Fruit fly (Drosophila melanogaster) whole organism, adult: ENCODE measurements around the gene Samuel.

Experiments used
- CG11617 ChIP-seq: fragments of 200-800 bp; sonication (Bioruptor generic); optimal IDR thresholded peaks from 2 replicates; lab custom pipeline; 2017; ENCODE audit warnings: mild to moderate bottlenecking, missing biosample characterization, missing genetic modification reagents, missing genetic modification characterization
- CG12768 ChIP-seq: fragments of 200-800 bp; sonication (Bioruptor generic); optimal IDR thresholded peaks from 2 replicates; lab custom pipeline; 2017; ENCODE audit warnings: missing biosample characterization, missing genetic modification characterization, mild to moderate bottlenecking, moderate library complexity, missing genetic modification reagents
- CG14711 ChIP-seq: fragments of 200-800 bp; sonication (Bioruptor generic); optimal IDR thresholded peaks from 2 replicates; lab custom pipeline; 2018; ENCODE audit warnings: missing biosample characterization, mild to moderate bottlenecking, missing genetic modification characterization, moderate library complexity
- CG1620 ChIP-seq: fragments of 200-800 bp; sonication (Bioruptor generic); optimal IDR thresholded peaks from 2 replicates; lab custom pipeline; 2016; ENCODE audit warnings: missing biosample characterization, missing genetic modification characterization
- CG33017 ChIP-seq: fragments of 200-800 bp; sonication (Bioruptor generic); optimal IDR thresholded peaks from 2 replicates; lab custom pipeline; 2018; ENCODE audit warnings: missing biosample characterization, mild to moderate bottlenecking, missing genetic modification characterization, moderate library complexity
- CG5204 ChIP-seq: fragments of 200-800 bp; sonication (Bioruptor generic); optimal IDR thresholded peaks from 2 replicates; lab custom pipeline; 2016; ENCODE audit warnings: missing biosample characterization, missing genetic modification characterization
- CG7045 ChIP-seq: fragments of 200-800 bp; sonication (Bioruptor generic); optimal IDR thresholded peaks from 2 replicates; lab custom pipeline; 2017; ENCODE audit warnings: missing biosample characterization, mild to moderate bottlenecking, missing genetic modification characterization
- CG7101 ChIP-seq: fragments of 200-800 bp; sonication (Bioruptor generic); optimal IDR thresholded peaks from 2 replicates; lab custom pipeline; 2018; ENCODE audit warnings: missing biosample characterization, mild to moderate bottlenecking, missing genetic modification characterization, moderate library complexity
- Clk ChIP-seq: fragments of 200-800 bp; sonication (Bioruptor generic); optimal IDR thresholded peaks from 2 replicates; lab custom pipeline; 2017; ENCODE audit warnings: missing biosample characterization, missing genetic modification characterization
- Crg-1 ChIP-seq: fragments of 200-800 bp; sonication (Bioruptor generic); optimal IDR thresholded peaks from 2 replicates; lab custom pipeline; 2016; ENCODE audit warnings: missing biosample characterization, missing genetic modification characterization
- Hr96 ChIP-seq: fragments of 200-800 bp; sonication (Bioruptor generic); optimal IDR thresholded peaks from 2 replicates; lab custom pipeline; 2016; ENCODE audit warnings: missing biosample characterization, missing genetic modification characterization
- Mnt ChIP-seq: fragments of 200-800 bp; sonication (Bioruptor generic); optimal IDR thresholded peaks from 2 replicates; lab custom pipeline; 2016; ENCODE audit warnings: missing biosample characterization, mild to moderate bottlenecking, missing genetic modification characterization
- bab1 ChIP-seq: fragments of 200-800 bp; sonication (Bioruptor generic); optimal IDR thresholded peaks from 3 replicates; lab custom pipeline; 2019; ENCODE audit warnings: missing biosample characterization, mild to moderate bottlenecking, missing genetic modification characterization, moderate library complexity
- cic ChIP-seq: fragments of 200-800 bp; sonication (Bioruptor generic); optimal IDR thresholded peaks from 2 replicates; lab custom pipeline; 2017; ENCODE audit warnings: missing biosample characterization, mild to moderate bottlenecking, missing genetic modification characterization, moderate library complexity
- cnc ChIP-seq, 2 experiments: fragments of >200 bp; optimal IDR thresholded peaks; 2 replicates each; lab custom pipeline; 2017
- kay ChIP-seq: fragments of 200-800 bp; sonication (Bioruptor generic); peaks from one replicate; lab custom pipeline; 2016; ENCODE audit warnings: missing biosample characterization, missing genetic modification characterization, borderline replicate concordance
- ovo ChIP-seq: fragments of 200-800 bp; sonication (Bioruptor generic); optimal IDR thresholded peaks from 2 replicates; lab custom pipeline; 2016; ENCODE audit warnings: missing biosample characterization, missing genetic modification characterization
- pad ChIP-seq: fragments of 200-800 bp; sonication (Bioruptor generic); optimal IDR thresholded peaks from 3 replicates; lab custom pipeline; 2017; ENCODE audit warnings: missing biosample characterization, missing genetic modification characterization, mild to moderate bottlenecking, moderate library complexity, missing genetic modification reagents
- tj ChIP-seq: fragments of 200-800 bp; sonication (Bioruptor generic); optimal IDR thresholded peaks from 3 replicates; lab custom pipeline; 2017; ENCODE audit warnings: missing biosample characterization, mild to moderate bottlenecking, missing genetic modification characterization, moderate library complexity
- toe ChIP-seq: fragments of 200-800 bp; sonication (Bioruptor generic); optimal IDR thresholded peaks from 2 replicates; lab custom pipeline; 2016; ENCODE audit warnings: missing biosample characterization, missing genetic modification characterization

The Samuel gene

DNA sequence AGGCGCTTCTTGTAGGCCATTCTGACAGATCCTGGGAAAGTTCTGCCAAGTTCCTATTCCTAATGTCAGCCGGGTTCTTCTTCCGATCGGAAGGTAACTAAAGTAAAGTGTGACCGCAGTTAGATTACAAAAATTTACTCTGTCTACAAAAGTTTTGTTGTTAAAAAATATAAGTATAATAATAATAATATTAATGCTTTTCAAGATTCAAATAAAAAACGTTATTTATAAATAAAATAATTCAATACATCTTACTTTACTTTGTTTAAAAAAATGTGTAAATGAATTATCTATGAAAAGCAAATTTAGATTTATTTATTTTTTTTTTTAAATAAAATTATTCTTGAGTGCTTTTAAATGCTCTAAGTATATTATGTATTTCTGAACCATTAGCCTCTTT lies 91.6 kb downstream of the Samuel start, which contains the start of gene abo:
abo (minus strand) TSS at position 101 of the 400 bp plus-strand sequence.
- TF ChIP-seq toe (GFP tag; lab: Kevin White, UChicago) = no peak
- TF ChIP-seq bab1 (GFP tag; lab: Kevin White, UChicago) = no peak
- TF ChIP-seq Hr96 = no peak

DNA sequence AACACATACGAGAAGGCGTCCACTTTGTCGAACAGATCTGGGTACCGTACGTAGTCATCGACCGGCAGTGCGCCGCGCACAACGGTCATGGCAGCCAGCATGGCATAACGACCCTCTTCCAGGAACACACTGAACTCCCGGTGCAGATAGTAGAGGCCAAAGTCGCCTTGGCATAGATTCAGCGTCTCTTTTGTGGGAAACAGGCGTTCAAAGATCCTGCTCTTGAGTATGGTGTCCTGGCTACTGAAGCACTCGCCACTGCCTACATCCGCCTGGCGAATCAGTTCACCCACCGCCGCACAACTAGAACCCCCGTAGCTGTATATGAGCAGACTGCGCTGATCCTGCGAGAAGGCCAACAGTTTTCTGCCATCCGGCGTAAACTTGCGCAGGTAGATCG lies 92.2 kb downstream of the Samuel start:
- TF ChIP-seq CG1620 (GFP tag; lab: Kevin White, UChicago) (no peak), CG5204 (no peak), Mnt (GFP tag; lab: Kevin White, UChicago) (no peak), Clk (GFP tag; lab: Kevin White, UChicago) (no peak), CG33017 (tag; lab: Kevin White, UChicago) (no peak), bab1 (GFP tag; lab: Kevin White, UChicago) (no peak), pad (GFP tag; lab: Kevin White, UChicago) (no peak), kay (GFP tag; lab: Kevin White, UChicago) (no peak), tj (no peak), cnc (optimal IDR thresholded peaks at IDR 0.05; lab: Kevin White, UChicago) (no peak), cic (GFP tag; lab: Kevin White, UChicago) (no peak)

DNA sequence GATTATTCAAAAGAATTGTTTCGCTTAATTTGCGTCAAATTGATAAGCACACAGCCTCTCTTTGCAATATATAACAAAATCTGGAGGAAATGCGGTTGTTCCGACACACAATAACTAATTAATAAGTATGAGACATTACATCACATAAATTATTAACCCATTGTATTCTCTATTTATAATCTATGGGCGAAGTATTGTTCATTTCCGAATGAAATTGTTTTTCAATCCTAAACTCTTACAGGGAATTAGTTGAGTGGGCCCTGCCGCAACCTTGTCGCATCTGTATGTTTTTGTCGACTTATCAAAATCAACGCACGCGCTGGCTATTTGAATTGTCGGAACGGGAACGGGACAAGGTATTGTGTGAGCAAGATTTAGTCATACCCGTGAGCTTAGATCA lies 94.6 kb downstream of the Samuel start, which contains the start of gene CG16743:
CG16743 (plus strand) TSS at position 57 of the 400 bp plus-strand sequence.
- TF ChIP-seq CG5204 (no peak), Mnt (GFP tag; lab: Kevin White, UChicago) (peak; percentile 31), cic (GFP tag; lab: Kevin White, UChicago) (no peak), CG7101 (peak; percentile 31), ovo (GFP tag; lab: Kevin White, UChicago) (no peak), toe (GFP tag; lab: Kevin White, UChicago) (no peak), tj (peak; percentile 40), CG33017 (tag; lab: Kevin White, UChicago) (peak; percentile 63), CG14711 (peak; percentile 54), kay (GFP tag; lab: Kevin White, UChicago) (no peak)

- TF ChIP-seq pad (GFP tag; lab: Kevin White, UChicago) (peak; percentile 28), CG7101 (peak; percentile 9), cic (GFP tag; lab: Kevin White, UChicago) (peak; percentile 25), ovo (GFP tag; lab: Kevin White, UChicago) (no peak), CG5204 (no peak), bab1 (GFP tag; lab: Kevin White, UChicago) (peak; percentile 62), CG11617 (GFP tag; lab: Kevin White, UChicago) (peak; percentile 40), CG14711 (peak; percentile 37), Mnt (GFP tag; lab: Kevin White, UChicago) (peak; percentile 39), Crg-1 (GFP tag; lab: Kevin White, UChicago) (peak; percentile 36), CG1620 (GFP tag; lab: Kevin White, UChicago) (peak; percentile 22)
Observed at dm6 chr2L:10970134-10970533, 96.7 kb downstream of the Samuel start, which contains the start of the genes Tmem214 and YL-1. Gene Tmem214 (minus strand): TSS chr2L:10970275. Gene YL-1 (plus strand): TSS chr2L:10970443.

DNA sequence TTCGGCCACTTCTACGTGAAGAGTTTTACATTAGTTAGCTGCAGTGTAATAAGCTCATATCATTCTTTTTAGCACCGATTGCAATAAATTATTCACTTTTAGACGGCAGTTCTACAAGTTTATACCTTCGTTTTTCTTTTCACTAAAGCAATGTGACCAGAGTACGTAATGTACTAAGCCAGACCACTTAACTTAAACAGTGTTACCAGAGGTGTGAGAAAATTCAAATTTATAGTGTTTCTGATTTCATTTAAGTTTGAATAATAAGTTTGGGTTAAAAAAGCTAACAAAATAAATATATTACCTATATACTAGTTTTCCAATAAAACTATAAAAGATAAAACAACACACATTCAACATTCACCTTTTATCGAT lies 98.8 kb downstream of the Samuel start:
- TF ChIP-seq CG7101 = no peak
- TF ChIP-seq tj = no peak
- TF ChIP-seq CG12768 = no peak

DNA sequence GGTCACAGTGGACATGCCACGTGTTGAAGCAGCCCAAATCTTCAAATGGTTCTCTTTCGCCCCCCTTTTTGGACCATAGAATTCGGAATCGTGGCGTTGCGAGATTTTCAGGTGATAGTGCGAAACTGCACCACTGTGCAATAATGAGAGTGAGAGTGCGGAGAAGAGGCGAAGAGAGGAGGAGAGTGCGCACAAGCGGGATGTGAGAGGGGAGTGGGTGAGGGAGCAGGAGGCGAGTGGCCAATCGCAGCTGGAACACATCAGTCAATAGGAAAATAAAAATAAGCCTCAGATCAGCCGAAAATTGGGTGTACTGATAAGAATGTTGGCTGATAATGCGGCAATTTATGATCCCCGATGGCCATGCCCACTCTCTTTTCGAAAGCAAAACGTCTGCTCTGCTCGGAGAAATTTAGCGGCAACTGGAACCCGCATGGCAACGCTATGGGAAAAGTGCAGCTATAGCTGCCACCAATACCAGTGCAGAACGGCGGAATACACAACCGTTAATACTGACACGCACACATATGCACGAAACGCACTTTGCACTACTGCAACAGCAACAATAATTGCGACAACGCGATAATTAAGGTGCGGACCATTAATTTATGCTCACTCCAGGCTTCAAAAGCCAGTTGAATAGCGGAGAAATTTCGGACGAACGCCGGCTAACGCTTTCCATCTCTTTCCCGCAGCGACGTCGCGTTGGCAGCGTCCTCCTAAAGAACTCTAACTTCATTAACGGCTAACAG lies 99.4 kb downstream of the Samuel start:
- TF ChIP-seq Hr96 (no peak), CG7101 (peak; percentile 1), CG5204 (no peak), cnc (optimal IDR thresholded peaks at IDR 0.05; lab: Kevin White, UChicago) (no peak), Mnt (GFP tag; lab: Kevin White, UChicago) (peak; percentile 51), pad (GFP tag; lab: Kevin White, UChicago) (peak; percentile 85), CG12768 (peak; percentile 86), CG7045 (GFP tag; lab: Kevin White, UChicago) (no peak), CG33017 (tag; lab: Kevin White, UChicago) (no peak), bab1 (GFP tag; lab: Kevin White, UChicago) (no peak), CG14711 (no peak), tj (peak; percentile 72), Clk (GFP tag; lab: Kevin White, UChicago) (no peak), CG1620 (GFP tag; lab: Kevin White, UChicago) (no peak), CG11617 (GFP tag; lab: Kevin White, UChicago) (peak; percentile 29), cic (GFP tag; lab: Kevin White, UChicago) (peak; percentile 63), Crg-1 (GFP tag; lab: Kevin White, UChicago) (no peak), kay (GFP tag; lab: Kevin White, UChicago) (no peak), toe (GFP tag; lab: Kevin White, UChicago) (no peak), ovo (GFP tag; lab: Kevin White, UChicago) (peak; percentile 75)

- TF ChIP-seq CG5204 (no peak), cnc (optimal IDR thresholded peaks at IDR 0.05; lab: Kevin White, UChicago) (no peak), pad (GFP tag; lab: Kevin White, UChicago) (no peak), CG14711 (no peak), Crg-1 (GFP tag; lab: Kevin White, UChicago) (no peak), kay (GFP tag; lab: Kevin White, UChicago) (no peak), CG1620 (GFP tag; lab: Kevin White, UChicago) (no peak), Clk (GFP tag; lab: Kevin White, UChicago) (no peak), ovo (GFP tag; lab: Kevin White, UChicago) (no peak)
Observed at dm6 chr2L:10965962-10966361, 100.8 kb downstream of the Samuel start.
